Fruit fly (Drosophila melanogaster): ENCODE results near the gene unc80.

DNA sequence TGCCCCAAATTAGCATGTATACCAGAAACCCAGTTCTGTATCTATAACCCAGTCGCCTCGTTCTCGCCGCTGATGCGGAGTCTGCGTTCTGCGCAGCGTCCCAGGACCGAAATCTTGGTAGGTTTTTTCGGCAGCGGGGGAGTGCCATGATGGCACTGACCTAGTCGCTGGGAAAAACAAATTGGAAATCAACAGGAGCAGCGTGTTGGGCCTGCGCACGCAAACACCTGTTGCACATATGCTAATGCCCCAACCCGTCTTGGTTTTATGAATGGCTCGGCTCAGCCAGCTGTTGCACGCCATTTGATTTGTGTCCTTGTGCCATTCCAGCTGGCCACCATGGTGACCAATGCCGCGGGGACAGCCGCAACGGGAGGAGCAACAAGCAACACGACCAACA is 618 bp downstream of the unc80 start:
- TF ChIP-seq psq (optimal IDR thresholded peaks at IDR 0.05) = no peak
- no peak for TF ChIP-seq Myc (optimal IDR thresholded peaks at IDR 0.05)
- TF ChIP-seq Sin3A (optimal IDR thresholded peaks at IDR 0.05) = no peak
- TF ChIP-seq h (optimal IDR thresholded peaks at IDR 0.05) = no peak
